Fruit fly (Drosophila melanogaster) whole organism, embryonic: ENCODE data around the gene klar.

ENCODE experiments used
- Aef1 ChIP-seq: fragments of 200-800 bp; sonication (Bioruptor generic); IDR thresholded peaks from 3 replicates; pipeline ENCODE4 v1.3.6; 2022; ENCODE audit warnings: missing biosample characterization, missing genetic modification characterization
- Blimp-1 ChIP-seq: fragments of 200-800 bp; sonication (Bioruptor generic); optimal IDR thresholded peaks from 3 replicates; lab custom pipeline; 2018; ENCODE audit warnings: missing biosample characterization, missing genetic modification characterization, mild to moderate bottlenecking, moderate library complexity, missing genetic modification reagents
- CG10267 ChIP-seq: fragments of 200-800 bp; sonication (Bioruptor generic); optimal IDR thresholded peaks from 2 replicates; lab custom pipeline; 2018; ENCODE audit warnings: missing biosample characterization, mild to moderate bottlenecking, missing genetic modification characterization, moderate library complexity
- CG11696 ChIP-seq: fragments of 200-800 bp; sonication (Bioruptor generic); IDR thresholded peaks from 2 replicates; pipeline ENCODE4 v1.3.6; 2022; ENCODE audit warnings: missing biosample characterization, missing genetic modification characterization
- CG12659 ChIP-seq: fragments of 200-800 bp; sonication (Bioruptor generic); optimal IDR thresholded peaks from 3 replicates; lab custom pipeline; 2017; ENCODE audit warnings: mild to moderate bottlenecking, missing biosample characterization, missing genetic modification reagents, missing genetic modification characterization
- CG12769 ChIP-seq: fragments of 200-800 bp; sonication (Bioruptor generic); optimal IDR thresholded peaks from 2 replicates; lab custom pipeline; 2019; ENCODE audit warnings: missing biosample characterization, mild to moderate bottlenecking, missing genetic modification characterization, moderate library complexity
- CG13123 ChIP-seq: fragments of 200-800 bp; sonication (Bioruptor generic); optimal IDR thresholded peaks from 2 replicates; lab custom pipeline; 2016; ENCODE audit warnings: missing biosample characterization, missing genetic modification characterization
- CG13624 ChIP-seq: fragments of 200-800 bp; sonication (Bioruptor generic); optimal IDR thresholded peaks from 2 replicates; lab custom pipeline; 2016; ENCODE audit warnings: missing biosample characterization, missing genetic modification characterization
- CG15269 ChIP-seq: fragments of 200-800 bp; sonication (Bioruptor generic); optimal IDR thresholded peaks from 2 replicates; lab custom pipeline; 2018; ENCODE audit warnings: missing biosample characterization, mild to moderate bottlenecking, missing genetic modification characterization, moderate library complexity
- CG15514 ChIP-seq: fragments of 200-800 bp; sonication (Bioruptor generic); optimal IDR thresholded peaks from 3 replicates; lab custom pipeline; 2017; ENCODE audit warnings: missing biosample characterization, missing genetic modification characterization, mild to moderate bottlenecking, moderate library complexity, missing genetic modification reagents
- CG15601 ChIP-seq: fragments of 200-800 bp; sonication (Bioruptor generic); optimal IDR thresholded peaks from 3 replicates; lab custom pipeline; 2019; ENCODE audit warnings: missing biosample characterization, mild to moderate bottlenecking, missing genetic modification characterization, moderate library complexity
- CG1647 ChIP-seq: fragments of 200-800 bp; sonication (Bioruptor generic); optimal IDR thresholded peaks from 3 replicates; lab custom pipeline; 2016; ENCODE audit warnings: missing biosample characterization, missing genetic modification characterization
- CG30403 ChIP-seq: fragments of 200-800 bp; sonication (Bioruptor generic); optimal IDR thresholded peaks from 3 replicates; lab custom pipeline; 2016; ENCODE audit warnings: missing biosample characterization, missing genetic modification characterization
- CG32532 ChIP-seq: fragments of 200-800 bp; sonication (Bioruptor generic); IDR thresholded peaks from 2 replicates; pipeline ENCODE4 v1.3.6; 2022; ENCODE audit warnings: missing biosample characterization, missing genetic modification characterization
- CG32767 ChIP-seq: fragments of 200-800 bp; sonication (Bioruptor generic); IDR thresholded peaks from 2 replicates; pipeline ENCODE4 v1.3.6; 2022; ENCODE audit warnings: missing biosample characterization, missing genetic modification characterization
- CG33213 ChIP-seq: fragments of 200-800 bp; sonication (Bioruptor generic); optimal IDR thresholded peaks from 3 replicates; lab custom pipeline; 2016; ENCODE audit warnings: missing biosample characterization, missing genetic modification characterization
- CG6175 ChIP-seq: fragments of 200-800 bp; sonication (Bioruptor generic); IDR thresholded peaks from 3 replicates; pipeline ENCODE4 v1.3.6; 2022; ENCODE audit warnings: missing biosample characterization, missing genetic modification characterization
- CG6689 ChIP-seq: fragments of 200-800 bp; sonication (Bioruptor generic); IDR thresholded peaks from 2 replicates; pipeline ENCODE4 v1.3.6; 2022; ENCODE audit warnings: missing biosample characterization, missing genetic modification characterization
- CG7928 ChIP-seq: fragments of 200-800 bp; sonication (Bioruptor generic); optimal IDR thresholded peaks from 2 replicates; lab custom pipeline; 2017; ENCODE audit warnings: missing biosample characterization, mild to moderate bottlenecking, missing genetic modification characterization
- CG9797 ChIP-seq: fragments of 200-800 bp; sonication (Bioruptor generic); optimal IDR thresholded peaks from 3 replicates; lab custom pipeline; 2018; ENCODE audit warnings: missing biosample characterization, mild to moderate bottlenecking, missing genetic modification characterization
- CG9932 ChIP-seq: fragments of 200-800 bp; sonication (Bioruptor generic); IDR thresholded peaks from 2 replicates; pipeline ENCODE4 v1.3.6; 2022; ENCODE audit warnings: missing biosample characterization, missing genetic modification characterization
- CHES-1-like ChIP-seq: fragments of 200-800 bp; sonication (Bioruptor generic); optimal IDR thresholded peaks from 2 replicates; lab custom pipeline; 2016; ENCODE audit warnings: missing biosample characterization, missing genetic modification characterization
- CoRest ChIP-seq: fragments of 200-800 bp; sonication (Bioruptor generic); optimal IDR thresholded peaks from 3 replicates; lab custom pipeline; 2018; ENCODE audit warnings: missing biosample characterization, mild to moderate bottlenecking, missing genetic modification characterization, moderate library complexity
- Fer1 ChIP-seq: fragments of 200-800 bp; sonication (Bioruptor generic); optimal IDR thresholded peaks from 2 replicates; lab custom pipeline; 2017; ENCODE audit warnings: missing biosample characterization, mild to moderate bottlenecking, missing genetic modification characterization
- Fer2 ChIP-seq: fragments of 200-800 bp; sonication (Bioruptor generic); optimal IDR thresholded peaks from 2 replicates; lab custom pipeline; 2018; ENCODE audit warnings: missing biosample characterization, mild to moderate bottlenecking, missing genetic modification characterization, moderate library complexity
- HLHmδ ChIP-seq: fragments of 200-800 bp; sonication (Bioruptor generic); optimal IDR thresholded peaks from 2 replicates; lab custom pipeline; 2018; ENCODE audit warnings: missing biosample characterization, mild to moderate bottlenecking, missing genetic modification characterization, moderate library complexity
- Hmx ChIP-seq: fragments of 200-800 bp; sonication (Bioruptor generic); optimal IDR thresholded peaks from 2 replicates; lab custom pipeline; 2016; ENCODE audit warnings: missing biosample characterization, missing genetic modification characterization
- Meics ChIP-seq: fragments of 200-800 bp; sonication (Bioruptor generic); optimal IDR thresholded peaks from 2 replicates; lab custom pipeline; 2017; ENCODE audit warnings: missing biosample characterization, mild to moderate bottlenecking, missing genetic modification characterization
- Mes4 ChIP-seq: fragments of 200-800 bp; sonication (Bioruptor generic); optimal IDR thresholded peaks from 2 replicates; lab custom pipeline; 2016; ENCODE audit warnings: missing biosample characterization, missing genetic modification characterization
- NC2β ChIP-seq: fragments of 200-800 bp; sonication (Bioruptor generic); optimal IDR thresholded peaks from 2 replicates; lab custom pipeline; 2016; ENCODE audit warnings: missing biosample characterization, missing genetic modification characterization
- PHDP ChIP-seq: fragments of 200-800 bp; sonication (Bioruptor generic); optimal IDR thresholded peaks from 3 replicates; lab custom pipeline; 2018; ENCODE audit warnings: missing biosample characterization, mild to moderate bottlenecking, missing genetic modification characterization, moderate library complexity
- Spps ChIP-seq: fragments of 200-800 bp; sonication (Bioruptor generic); optimal IDR thresholded peaks from 2 replicates; lab custom pipeline; 2018; ENCODE audit warnings: missing biosample characterization, mild to moderate bottlenecking, missing genetic modification characterization
- ase ChIP-seq: fragments of 200-800 bp; sonication (Bioruptor generic); IDR thresholded peaks from 3 replicates; pipeline ENCODE4 v1.3.6; 2022; ENCODE audit warnings: missing biosample characterization, missing genetic modification characterization
- az2 ChIP-seq: fragments of 200-800 bp; sonication (Bioruptor generic); optimal IDR thresholded peaks from 3 replicates; lab custom pipeline; 2016; ENCODE audit warnings: missing biosample characterization, missing genetic modification characterization
- ewg ChIP-seq: fragments of 200-800 bp; sonication (Bioruptor generic); optimal IDR thresholded peaks from 3 replicates; lab custom pipeline; 2017; ENCODE audit warnings: mild to moderate bottlenecking, missing biosample characterization, missing genetic modification reagents, missing genetic modification characterization
- gcm2 ChIP-seq: fragments of 200-800 bp; sonication (Bioruptor generic); optimal IDR thresholded peaks from 2 replicates; lab custom pipeline; 2016; ENCODE audit warnings: missing biosample characterization, missing genetic modification characterization
- grn ChIP-seq: fragments of 200-800 bp; sonication (Bioruptor generic); optimal IDR thresholded peaks from 3 replicates; lab custom pipeline; 2017; ENCODE audit warnings: missing biosample characterization, missing genetic modification characterization
- gro ChIP-seq: fragments of 200-800 bp; sonication (Bioruptor generic); optimal IDR thresholded peaks from 2 replicates; lab custom pipeline; 2016; ENCODE audit warnings: missing biosample characterization, missing genetic modification characterization
- hth ChIP-seq: fragments of >200 bp; optimal IDR thresholded peaks from 2 replicates; lab custom pipeline; 2017; ENCODE audit warnings: inconsistent platforms
- lab ChIP-seq: fragments of 200-800 bp; sonication (Bioruptor generic); optimal IDR thresholded peaks from 3 replicates; lab custom pipeline; 2017; ENCODE audit warnings: missing biosample characterization, missing genetic modification characterization, mild to moderate bottlenecking, moderate library complexity, missing genetic modification reagents
- lilli ChIP-seq: fragments of 200-800 bp; sonication (Bioruptor generic); optimal IDR thresholded peaks from 3 replicates; lab custom pipeline; 2016; ENCODE audit warnings: missing biosample characterization, missing genetic modification characterization
- lov ChIP-seq, 2 experiments: fragments of 200-800 bp in 1 of 2; fragments of >200 bp in 1 of 2; sonication (Bioruptor generic) in 1 of 2; IDR thresholded peaks in 1 of 2; optimal IDR thresholded peaks in 1 of 2; 2 replicates in 1 of 2; 3 replicates in 1 of 2; pipeline versions ENCODE4 v1.3.6 to Lab custom; 2017 to 2022; ENCODE audit warnings: missing biosample characterization in 1 of 2, missing genetic modification characterization in 1 of 2
- nau ChIP-seq: fragments of 200-800 bp; sonication (Bioruptor generic); optimal IDR thresholded peaks from 3 replicates; lab custom pipeline; 2017; ENCODE audit warnings: missing biosample characterization, mild to moderate bottlenecking, missing genetic modification characterization, missing genetic modification reagents
- pita ChIP-seq: fragments of 200-800 bp; sonication (Bioruptor generic); optimal IDR thresholded peaks from 2 replicates; lab custom pipeline; 2017; ENCODE audit warnings: missing biosample characterization, mild to moderate bottlenecking, missing genetic modification characterization
- pros ChIP-seq: fragments of 200-800 bp; sonication (Bioruptor generic); optimal IDR thresholded peaks from 3 replicates; lab custom pipeline; 2019; ENCODE audit warnings: missing biosample characterization, mild to moderate bottlenecking, missing genetic modification characterization, moderate library complexity
- run ChIP-seq: fragments of 200-800 bp; sonication (Bioruptor generic); optimal IDR thresholded peaks from 3 replicates; lab custom pipeline; 2018; ENCODE audit warnings: missing biosample characterization, mild to moderate bottlenecking, missing genetic modification characterization
- scrt ChIP-seq: fragments of 200-800 bp; sonication (Bioruptor generic); optimal IDR thresholded peaks from 2 replicates; lab custom pipeline; 2018; ENCODE audit warnings: missing biosample characterization, mild to moderate bottlenecking, missing genetic modification characterization, moderate library complexity
- sisA ChIP-seq: fragments of 200-800 bp; sonication (Bioruptor generic); IDR thresholded peaks from 2 replicates; pipeline ENCODE4 v1.3.6; 2022; ENCODE audit warnings: missing biosample characterization, missing genetic modification characterization
- slbo ChIP-seq: fragments of 200-800 bp; sonication (Bioruptor generic); IDR thresholded peaks from 2 replicates; pipeline ENCODE4 v1.3.6; 2022; ENCODE audit warnings: missing biosample characterization, missing genetic modification characterization
- slou ChIP-seq: fragments of 200-800 bp; sonication (Bioruptor generic); optimal IDR thresholded peaks from 3 replicates; lab custom pipeline; 2016; ENCODE audit warnings: missing biosample characterization, missing genetic modification characterization

klar gene

DNA sequence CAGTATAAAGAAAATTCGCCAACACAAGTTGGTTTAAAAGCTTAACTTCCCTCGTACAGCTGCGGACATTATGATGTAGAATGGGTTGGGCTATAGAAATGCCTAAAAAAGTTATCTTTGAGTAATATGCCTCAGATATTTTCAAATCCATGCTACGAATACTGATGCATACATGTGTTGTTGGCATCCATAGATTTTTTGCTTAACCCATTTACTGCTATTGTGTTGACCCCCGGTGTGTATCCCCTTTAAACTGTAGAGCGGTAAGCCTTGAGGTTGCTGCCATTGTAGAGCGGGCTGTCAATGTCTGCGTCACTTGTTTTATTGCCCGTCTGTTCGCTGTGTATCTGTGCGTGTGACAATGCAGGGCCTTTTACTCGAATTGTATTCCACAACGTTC lies 12.5 kb upstream of the klar start (continued):
- TF ChIP-seq pita (GFP tag; lab: Kevin White, UChicago) (no peak), CHES-1-like (GFP tag; lab: Kevin White, UChicago) (peak; percentile 69), NC2β (GFP tag; lab: Kevin White, UChicago) (peak; percentile 32), CG13624 (GFP tag; lab: Kevin White, UChicago) (peak; percentile 54), slbo (GFP tag; lab: Robert Waterston, UW) (peak; percentile 82), gcm2 (GFP tag; lab: Kevin White, UChicago) (peak; percentile 44), run (tag; lab: Kevin White, UChicago) (peak; percentile 21), scrt (GFP tag; lab: Kevin White, UChicago) (peak; percentile 50), CG15269 (tag; lab: Kevin White, UChicago) (peak; percentile 87), CoRest (peak; percentile 76), pros (GFP tag; lab: Kevin White, UChicago) (no peak), PHDP (tag; lab: Kevin White, UChicago) (peak; percentile 72), lab (GFP tag; lab: Kevin White, UChicago) (peak; percentile 91), Spps (tag; lab: Kevin White, UChicago) (no peak), grn (GFP tag; lab: Kevin White, UChicago) (no peak), Meics (peak; percentile 74), CG9932 (peak; percentile 65), CG6175 (no peak; the same call in 2 of the 3 replicates), nau (GFP tag; lab: Kevin White, UChicago) (peak; percentile 62), CG32532 (peak; percentile 76), CG15514 (GFP tag; lab: Kevin White, UChicago) (peak; percentile 73), sisA (GFP tag; lab: Robert Waterston, UW) (peak; percentile 77), ase (GFP tag; lab: Robert Waterston, UW) (peak; percentile 63; the same call in 2 of the 3 replicates), Blimp-1 (peak; percentile 70), CG12659 (GFP tag; lab: Kevin White, UChicago) (peak; percentile 74), HLHmδ (no peak), CG10267 (peak; percentile 46), CG6689 (peak; percentile 75), hth (no peak), CG33213 (peak; percentile 46), CG13123 (GFP tag; lab: Kevin White, UChicago) (peak; percentile 12), CG11696 (GFP tag; lab: Robert Waterston, UW) (peak; percentile 92), CG12769 (peak; percentile 91), CG30403 (GFP tag; lab: Kevin White, UChicago) (peak; percentile 70), CG7928 (GFP tag; lab: Kevin White, UChicago) (peak; percentile 40), Hmx (GFP tag; lab: Kevin White, UChicago) (no peak), gro (GFP tag; lab: Kevin White, UChicago) (peak; percentile 39), Fer1 (peak; percentile 81), CG15601 (peak; percentile 7), Mes4 (GFP tag; lab: Kevin White, UChicago) (peak; percentile 24), az2 (GFP tag; lab: Kevin White, UChicago) (peak; percentile 64), Aef1 (peak; percentile 43; the same call in 1 of the 3 replicates), slou (no peak), lilli (GFP tag; lab: Kevin White, UChicago) (peak; percentile 80), ewg (GFP tag; lab: Kevin White, UChicago) (peak; percentile 48), Fer2 (tag; lab: Kevin White, UChicago) (no peak), CG9797 (GFP tag; lab: Kevin White, UChicago) (no peak), CG1647 (GFP tag; lab: Kevin White, UChicago) (peak; percentile 45), lov (optimal IDR thresholded peaks at IDR 0.05; lab: Kevin White, UChicago) (no peak), lov (GFP tag; IDR thresholded peaks at IDR 0.05; lab: Robert Waterston, UW) (0 out of 3 replicates have a peak, but pooled peaks have one; percentile 29), CG32767 (GFP tag; lab: Robert Waterston, UW) (peak; percentile 70)
